Fruit fly (Drosophila melanogaster): ENCODE results near the gene CG12065.

CG12065 gene

dm6 chrX:8627171-8627570, 53.1 kb downstream of the CG12065 start (continued):
- peak; percentile 35; the same call in 1 of the 3 replicates for TF ChIP-seq CG11093 (GFP tag; IDR thresholded peaks at IDR 0.05)
- peak; percentile 13 for TF ChIP-seq CG13624 (GFP tag; optimal IDR thresholded peaks at IDR 0.05)
- peak; percentile 77 for TF ChIP-seq CG4404 (GFP tag; IDR thresholded peaks at IDR 0.05)
- TF ChIP-seq zfh1 (GFP tag; IDR thresholded peaks at IDR 0.05): peak; percentile 91
- peak; percentile 77 for TF ChIP-seq CG12391 (tag; optimal IDR thresholded peaks at IDR 0.05)
- no peak for TF ChIP-seq Fer3 (tag; optimal IDR thresholded peaks at IDR 0.05)
- no peak for TF ChIP-seq HmgZ (tag; optimal IDR thresholded peaks at IDR 0.05)
- TF ChIP-seq stwl (tag; optimal IDR thresholded peaks at IDR 0.05): peak; percentile 10
- TF ChIP-seq gt (GFP tag; IDR thresholded peaks at IDR 0.05): 0 out of 2 replicates have a peak, but pooled peaks have one; percentile 22
- peak; percentile 62 for TF ChIP-seq CG13424 (tag; optimal IDR thresholded peaks at IDR 0.05)
- no peak for TF ChIP-seq Rfx (GFP tag; IDR thresholded peaks at IDR 0.05)
- TF ChIP-seq Stat92E (GFP tag; optimal IDR thresholded peaks at IDR 0.05): peak in 1 of 3 experiments; percentile 5
- peak; percentile 31 for TF ChIP-seq jing (GFP tag; optimal IDR thresholded peaks at IDR 0.05)
- peak; percentile 50 for TF ChIP-seq CG4707 (GFP tag; optimal IDR thresholded peaks at IDR 0.05)
- no peak for TF ChIP-seq rib (GFP tag; IDR thresholded peaks at IDR 0.05)
- peak; percentile 85 for TF ChIP-seq CG7839 (tag; optimal IDR thresholded peaks at IDR 0.05)
- no peak for TF ChIP-seq chinmo (GFP tag; IDR thresholded peaks at IDR 0.05; ENCODE audit: partially characterized antibody)
- no peak for TF ChIP-seq gro (GFP tag; optimal IDR thresholded peaks at IDR 0.05)
- TF ChIP-seq CG10565 (GFP tag; optimal IDR thresholded peaks at IDR 0.05): no peak
- peak; percentile 91 for TF ChIP-seq Ets65A (GFP tag)
- TF ChIP-seq CG12236 (GFP tag; optimal IDR thresholded peaks at IDR 0.05): peak; percentile 18
- peak; percentile 68 for TF ChIP-seq CG10267 (tag; optimal IDR thresholded peaks at IDR 0.05)
- TF ChIP-seq CG1832 (GFP tag; optimal IDR thresholded peaks at IDR 0.05): no peak
- no peak for TF ChIP-seq Oaz (GFP tag; IDR thresholded peaks at IDR 0.05)
- TF ChIP-seq ftz-f1 (GFP tag; optimal IDR thresholded peaks at IDR 0.05): no peak
- TF ChIP-seq CG18476 (GFP tag; optimal IDR thresholded peaks at IDR 0.05): peak; percentile 46
- TF ChIP-seq crc (GFP tag; optimal IDR thresholded peaks at IDR 0.05): peak; percentile 43
- peak; percentile 18 for TF ChIP-seq ac (GFP tag; optimal IDR thresholded peaks at IDR 0.05)
- TF ChIP-seq mam (GFP tag; optimal IDR thresholded peaks at IDR 0.05): peak; percentile 54
- no peak for TF ChIP-seq caup (GFP tag; optimal IDR thresholded peaks at IDR 0.05; ENCODE audit: severe bottlenecking)
- peak; percentile 91 for TF ChIP-seq Xrp1 (GFP tag; IDR thresholded peaks at IDR 0.05)
- TF ChIP-seq CG12219 (GFP tag; optimal IDR thresholded peaks at IDR 0.05): peak; percentile 78
- TF ChIP-seq br (optimal IDR thresholded peaks at IDR 0.05): no peak
- peak; percentile 84 for TF ChIP-seq gem (tag; optimal IDR thresholded peaks at IDR 0.05)
- peak; percentile 64 for TF ChIP-seq zen (tag; optimal IDR thresholded peaks at IDR 0.05)
- TF ChIP-seq CG33557 (GFP tag; optimal IDR thresholded peaks at IDR 0.05): peak; percentile 65
- TF ChIP-seq CG16863 (GFP tag; optimal IDR thresholded peaks at IDR 0.05): peak; percentile 77
- no peak for TF ChIP-seq Bgb (GFP tag; IDR thresholded peaks at IDR 0.05; ENCODE audit: partially characterized antibody)
- no peak for TF ChIP-seq Poxn (GFP tag; IDR thresholded peaks at IDR 0.05)
- TF ChIP-seq sug (tag; optimal IDR thresholded peaks at IDR 0.05): no peak
- peak; percentile 58 for TF ChIP-seq az2 (GFP tag; optimal IDR thresholded peaks at IDR 0.05)
- TF ChIP-seq CG18619 (GFP tag; optimal IDR thresholded peaks at IDR 0.05): peak; percentile 24
- TF ChIP-seq fd64A (GFP tag; optimal IDR thresholded peaks at IDR 0.05): peak; percentile 70
- TF ChIP-seq TFAM (GFP tag; optimal IDR thresholded peaks at IDR 0.05): no peak
- peak; percentile 46; the same call in 1 of the 2 replicates for TF ChIP-seq klu (GFP tag; IDR thresholded peaks at IDR 0.05)
- no peak for TF ChIP-seq Hand (GFP tag; optimal IDR thresholded peaks at IDR 0.05)
- no peak for TF ChIP-seq CG6175 (GFP tag; IDR thresholded peaks at IDR 0.05)
- peak; percentile 53 for TF ChIP-seq CG17186 (GFP tag; optimal IDR thresholded peaks at IDR 0.05)
- peak; percentile 58 for TF ChIP-seq CG30431 (GFP tag; optimal IDR thresholded peaks at IDR 0.05)
- TF ChIP-seq sc (optimal IDR thresholded peaks at IDR 0.05): no peak
- peak; percentile 56 for TF ChIP-seq sc (GFP tag; optimal IDR thresholded peaks at IDR 0.05)

All from whole organism, embryonic.